Worm (Caenorhabditis elegans) whole organism, mixed stage, embryonic: ENCODE data around the gene cht-2.

Experiments used
- M03D4.4 ChIP-seq: sonication (generic microtip); optimal IDR thresholded peaks from 2 replicates; lab custom pipeline; 2017; ENCODE audit warnings: mild to moderate bottlenecking, missing genetic modification characterization, missing compliant biosample characterization
- ceh-43 ChIP-seq: fragments of 200-800 bp; sonication (Bioruptor generic); optimal IDR thresholded peaks from 2 replicates; lab custom pipeline; 2018; ENCODE audit warnings: mild to moderate bottlenecking, missing genetic modification characterization, moderate library complexity, missing compliant biosample characterization
- ces-1 ChIP-seq: fragments of 150-350 bp; optimal IDR thresholded peaks from 2 replicates; lab custom pipeline; 2014; ENCODE audit warnings: missing biosample characterization, missing genetic modification reagents, missing genetic modification characterization
- elt-1 ChIP-seq: sonication (generic microtip); optimal IDR thresholded peaks from 2 replicates; lab custom pipeline; 2017; ENCODE audit warnings: missing genetic modification characterization, mild to moderate bottlenecking, missing compliant biosample characterization, antibody characterized with exemption, moderate library complexity, borderline replicate concordance; ENCODE audit not compliant: insufficient read depth
- mab-5 ChIP-seq: fragments of 150-350 bp; optimal IDR thresholded peaks from 2 replicates; lab custom pipeline; 2014; ENCODE audit warnings: missing biosample characterization, missing genetic modification characterization
- mep-1 ChIP-seq: fragments of 150-350 bp; optimal IDR thresholded peaks from 2 replicates; lab custom pipeline; 2017; ENCODE audit warnings: missing biosample characterization, missing genetic modification reagents, missing genetic modification characterization, inconsistent platforms
- mls-2 ChIP-seq: sonication (generic microtip); optimal IDR thresholded peaks from 2 replicates; lab custom pipeline; 2016; ENCODE audit warnings: mild to moderate bottlenecking, missing genetic modification characterization, moderate library complexity, missing compliant biosample characterization
- nhr-28 ChIP-seq: fragments of 150-350 bp; optimal IDR thresholded peaks from 2 replicates; lab custom pipeline; 2014; ENCODE audit warnings: missing biosample characterization, missing genetic modification characterization
- pha-4 ChIP-seq: fragments of 150-350 bp; optimal IDR thresholded peaks from 2 replicates; lab custom pipeline; 2018; ENCODE audit warnings: missing biosample characterization, missing genetic modification reagents, missing genetic modification characterization
- snpc-4 ChIP-seq: fragments of 150-350 bp; optimal IDR thresholded peaks from 2 replicates; lab custom pipeline; 2014; ENCODE audit warnings: missing biosample characterization, missing genetic modification characterization
- unc-120 ChIP-seq: sonication (generic microtip); optimal IDR thresholded peaks from 2 replicates; lab custom pipeline; 2017; ENCODE audit warnings: missing genetic modification characterization, missing compliant biosample characterization; ENCODE audit not compliant: poor library complexity, severe bottlenecking
- unc-39 ChIP-seq: fragments of 150-350 bp; optimal IDR thresholded peaks from 2 replicates; lab custom pipeline; 2014; ENCODE audit warnings: missing biosample characterization, missing genetic modification characterization
- unc-62 ChIP-seq: fragments of 150-350 bp; optimal IDR thresholded peaks from 2 replicates; lab custom pipeline; 2014; ENCODE audit warnings: missing biosample characterization, missing genetic modification reagents, missing genetic modification characterization
- zip-8 ChIP-seq: fragments of 150-350 bp; optimal IDR thresholded peaks from 2 replicates; lab custom pipeline; 2014; ENCODE audit warnings: missing biosample characterization, missing genetic modification characterization

DNA sequence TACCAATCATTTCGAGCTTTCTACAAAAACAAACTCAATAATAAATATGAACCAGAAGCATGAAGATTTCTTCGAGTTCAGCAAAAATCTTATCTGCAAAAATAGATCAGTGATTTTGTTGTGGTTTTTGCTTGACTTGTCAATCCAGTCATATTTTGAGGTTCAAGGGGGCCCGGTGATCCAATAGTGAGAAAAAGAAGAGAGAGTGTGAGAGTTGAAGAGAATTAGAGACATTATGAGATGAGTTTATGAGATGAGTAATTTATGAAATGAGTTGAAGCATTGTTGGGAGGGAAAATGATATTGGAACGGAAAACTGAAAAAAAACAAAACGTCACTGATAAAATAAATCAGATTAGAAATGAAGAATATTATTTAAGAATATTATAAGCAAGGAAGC is 11.8 kb upstream of the cht-2 start, which contains the start of gene T13H5.1:
- TF ChIP-seq zip-8 (tag; lab: Kevin White, UChicago): no peak
- no peak for TF ChIP-seq mab-5 (tag; lab: Kevin White, UChicago)
- TF ChIP-seq pha-4 (tag; lab: Kevin White, UChicago): no peak
- TF ChIP-seq nhr-28 (tag; lab: Kevin White, UChicago): no peak
- no peak for TF ChIP-seq elt-1 (tag; lab: Kevin White, UChicago)
- no peak for TF ChIP-seq mls-2 (tag; lab: Kevin White, UChicago)
- TF ChIP-seq ces-1 (GFP tag; lab: Kevin White, UChicago): no peak
- no peak for TF ChIP-seq mep-1 (tag; lab: Kevin White, UChicago)
- TF ChIP-seq M03D4.4 (tag; lab: Kevin White, UChicago): no peak
- no peak for TF ChIP-seq ceh-43 (GFP tag; lab: Kevin White, UChicago)
- TF ChIP-seq unc-39 (tag; lab: Kevin White, UChicago): no peak
- TF ChIP-seq unc-62 (GFP tag; lab: Kevin White, UChicago): no peak
- no peak for TF ChIP-seq snpc-4 (tag; lab: Kevin White, UChicago)
- TF ChIP-seq unc-120: no peak
